Comparison of ENCODE assay signal across 2 fruit fly cellular contexts in genomic region chr2L:18438-19105, dm6.
TF ChIP-seq lines count a peak whose summit lies in the region.
"Not testable (repeated sequence)": the region's sequence is repeated elsewhere in the genome, so short reads cannot be mapped to it uniquely, and the experiment has no call there.

No protein-coding gene starts in this region.

- TF ChIP-seq CTCF in whole organism, embryonic (GFP tag; optimal IDR thresholded peaks at IDR 0.05; lab: Kevin White, UChicago) = not testable (repeated sequence)

TF ChIP-seq in whole organism, embryonic, 481 proteins besides CTCF, POLR2A, EP300 and RAD21:
- TF ChIP-seq stwl (tag; optimal IDR thresholded peaks at IDR 0.05; lab: Kevin White, UChicago) (peak; percentile 100), Med (GFP tag; lab: Kevin White, UChicago) (peak; percentile 21), CG2199 (GFP tag; IDR thresholded peaks at IDR 0.05; lab: Robert Waterston, UW) (peak; percentile 64; the same call in 1 of the 3 replicates), hbn (GFP tag; IDR thresholded peaks at IDR 0.05; lab: Robert Waterston, UW; ENCODE audit: partially characterized antibody) (peak; percentile 60), knrl (GFP tag; IDR thresholded peaks at IDR 0.05; lab: Robert Waterston, UW; ENCODE audit: partially characterized antibody) (peak; percentile 57; the same call in 2 of the 3 replicates), CG13287 (GFP tag; IDR thresholded peaks at IDR 0.05; lab: Robert Waterston, UW; ENCODE audit: partially characterized antibody) (peak; percentile 82; the same call in 1 of the 2 replicates), Lhr (GFP tag; optimal IDR thresholded peaks at IDR 0.05; lab: Kevin White, UChicago) (peak; percentile 54), sens (GFP tag; lab: Kevin White, UChicago) (peak; percentile 16), Dll (GFP tag; IDR thresholded peaks at IDR 0.05; lab: Robert Waterston, UW; ENCODE audit: partially characterized antibody) (0 out of 4 replicates have a peak, but pooled peaks have one; percentile 36), gfzf (GFP tag; optimal IDR thresholded peaks at IDR 0.05; lab: Kevin White, UChicago) (peak; percentile 61), row (GFP tag; IDR thresholded peaks at IDR 0.05; lab: Robert Waterston, UW) (peak; percentile 40; the same call in 1 of the 3 replicates), ato (GFP tag; IDR thresholded peaks at IDR 0.05; lab: Robert Waterston, UW; ENCODE audit: partially characterized antibody) (0 out of 2 replicates have a peak, but pooled peaks have one; percentile 17), sna (GFP tag; IDR thresholded peaks at IDR 0.05; lab: Robert Waterston, UW; ENCODE audit: partially characterized antibody) (peak; percentile 65; the same call in 1 of the 2 replicates), CG9797 (GFP tag; optimal IDR thresholded peaks at IDR 0.05; lab: Kevin White, UChicago) (peak; percentile 46), pzg (GFP tag; optimal IDR thresholded peaks at IDR 0.05; lab: Kevin White, UChicago) (peak; percentile 24), CG3995 (GFP tag; optimal IDR thresholded peaks at IDR 0.05; lab: Kevin White, UChicago) (peak; percentile 94), CG33213 (GFP tag; optimal IDR thresholded peaks at IDR 0.05; lab: Kevin White, UChicago) (peak; percentile 83), CG34224 (GFP tag; IDR thresholded peaks at IDR 0.05; lab: Robert Waterston, UW; ENCODE audit: partially characterized antibody) (peak; percentile 36; the same call in 1 of the 3 replicates), mld (GFP tag; IDR thresholded peaks at IDR 0.05; lab: Robert Waterston, UW; ENCODE audit: partially characterized antibody) (0 out of 3 replicates have a peak, but pooled peaks have one; percentile 8), Scr (GFP tag; IDR thresholded peaks at IDR 0.05; lab: Robert Waterston, UW; ENCODE audit: partially characterized antibody) (peak; percentile 34)

TF ChIP-seq in whole organism, pupa, 21 proteins besides CTCF, POLR2A, EP300 and RAD21:
- TF ChIP-seq CG32121 (GFP tag; IDR thresholded peaks at IDR 0.05; lab: Robert Waterston, UW) = 0 out of 2 replicates have a peak, but pooled peaks have one; percentile 26
